Fruit fly (Drosophila melanogaster) whole organism, embryonic: ENCODE data around the gene CG32639.

ENCODE experiments used
- ATbp ChIP-seq: fragments of 200-800 bp; sonication (Bioruptor generic); optimal IDR thresholded peaks from 2 replicates; lab custom pipeline; 2017; ENCODE audit warnings: missing biosample characterization, mild to moderate bottlenecking, missing genetic modification characterization, missing genetic modification reagents
- Awh ChIP-seq: fragments of 200-800 bp; sonication (Bioruptor generic); IDR thresholded peaks from 2 replicates; pipeline ENCODE4, ENCODE4 v1.3.6; 2022; ENCODE audit warnings: missing biosample characterization, missing genetic modification characterization
- Bgb ChIP-seq: fragments of 200-800 bp; sonication (Bioruptor generic); IDR thresholded peaks from 2 replicates; pipeline ENCODE4 v1.3.6; 2022; ENCODE audit warnings: missing biosample characterization, missing genetic modification characterization; ENCODE audit not compliant: partially characterized antibody
- CG10274 ChIP-seq: fragments of 200-800 bp; sonication (Bioruptor generic); optimal IDR thresholded peaks from 3 replicates; lab custom pipeline; 2017; ENCODE audit warnings: missing biosample characterization, mild to moderate bottlenecking, missing genetic modification characterization
- CG14441 ChIP-seq: fragments of 200-800 bp; sonication (Bioruptor generic); IDR thresholded peaks from 2 replicates; pipeline ENCODE4 v1.3.6; 2022; ENCODE audit warnings: missing biosample characterization, missing genetic modification characterization
- CG14710 ChIP-seq: fragments of 200-800 bp; sonication (Bioruptor generic); optimal IDR thresholded peaks from 3 replicates; lab custom pipeline; 2019; ENCODE audit warnings: missing biosample characterization, mild to moderate bottlenecking, missing genetic modification characterization, moderate library complexity
- CG14860 ChIP-seq: fragments of 200-800 bp; sonication (Bioruptor generic); IDR thresholded peaks from 3 replicates; pipeline ENCODE4 v1.3.6; 2022; ENCODE audit warnings: missing biosample characterization, missing genetic modification characterization; ENCODE audit not compliant: partially characterized antibody
- CG18764 ChIP-seq: fragments of 200-800 bp; sonication (Bioruptor generic); optimal IDR thresholded peaks from 3 replicates; lab custom pipeline; 2016; ENCODE audit warnings: missing biosample characterization, missing genetic modification characterization
- CG2129 ChIP-seq: fragments of 200-800 bp; sonication (Bioruptor generic); IDR thresholded peaks from 2 replicates; pipeline ENCODE4 v1.3.6; 2022; ENCODE audit warnings: missing biosample characterization, missing genetic modification characterization; ENCODE audit not compliant: partially characterized antibody
- CG30020 ChIP-seq: fragments of 200-800 bp; optimal IDR thresholded peaks from 2 replicates; lab custom pipeline; 2019; ENCODE audit warnings: missing biosample characterization, mild to moderate bottlenecking, missing genetic modification characterization, moderate library complexity
- CG32532 ChIP-seq: fragments of 200-800 bp; sonication (Bioruptor generic); IDR thresholded peaks from 2 replicates; pipeline ENCODE4 v1.3.6; 2022; ENCODE audit warnings: missing biosample characterization, missing genetic modification characterization
- CG3847 ChIP-seq: fragments of 200-800 bp; sonication (Bioruptor generic); IDR thresholded peaks from 2 replicates; pipeline ENCODE4 v1.3.6; 2022; ENCODE audit warnings: missing biosample characterization, missing genetic modification characterization
- CG4282 ChIP-seq: fragments of 200-800 bp; sonication (Bioruptor generic); optimal IDR thresholded peaks from 2 replicates; lab custom pipeline; 2016; ENCODE audit warnings: missing biosample characterization, missing genetic modification characterization
- CG4617 ChIP-seq: fragments of 200-800 bp; sonication (Bioruptor generic); optimal IDR thresholded peaks from 3 replicates; lab custom pipeline; 2016; ENCODE audit warnings: missing biosample characterization, missing genetic modification characterization, borderline replicate concordance
- CG4707 ChIP-seq: fragments of 200-800 bp; sonication (Bioruptor generic); optimal IDR thresholded peaks from 2 replicates; lab custom pipeline; 2018; ENCODE audit warnings: missing biosample characterization, mild to moderate bottlenecking, missing genetic modification characterization, moderate library complexity
- CG6683 ChIP-seq: fragments of 200-800 bp; sonication (Bioruptor generic); optimal IDR thresholded peaks from 2 replicates; lab custom pipeline; 2017; ENCODE audit warnings: missing biosample characterization, mild to moderate bottlenecking, missing genetic modification characterization, missing genetic modification reagents
- CG9932 ChIP-seq: fragments of 200-800 bp; sonication (Bioruptor generic); IDR thresholded peaks from 2 replicates; pipeline ENCODE4 v1.3.6; 2022; ENCODE audit warnings: missing biosample characterization, missing genetic modification characterization
- Dll ChIP-seq: fragments of 200-800 bp; sonication (Bioruptor generic); IDR thresholded peaks from 4 replicates; pipeline ENCODE4 v1.3.6; 2022; ENCODE audit warnings: missing biosample characterization, missing genetic modification characterization; ENCODE audit not compliant: partially characterized antibody
- Doc3 ChIP-seq: fragments of 200-800 bp; sonication (Bioruptor generic); IDR thresholded peaks from 3 replicates; pipeline ENCODE4 v1.3.6; 2022; ENCODE audit warnings: missing biosample characterization, missing genetic modification characterization; ENCODE audit not compliant: partially characterized antibody
- Dp ChIP-seq: fragments of 200-800 bp; sonication (Bioruptor generic); optimal IDR thresholded peaks from 2 replicates; lab custom pipeline; 2018; ENCODE audit warnings: missing biosample characterization, mild to moderate bottlenecking, missing genetic modification characterization, moderate library complexity
- Dref ChIP-seq: fragments of 200-800 bp; sonication (Bioruptor generic); IDR thresholded peaks from 2 replicates; pipeline ENCODE4 v1.3.6; 2022; ENCODE audit warnings: missing biosample characterization, missing genetic modification characterization
- MBD-R2 ChIP-seq: fragments of 200-800 bp; sonication (Bioruptor generic); IDR thresholded peaks from 2 replicates; pipeline ENCODE4 v1.3.6; 2022; ENCODE audit warnings: missing biosample characterization, missing genetic modification characterization
- Scr ChIP-seq: fragments of 200-800 bp; sonication (Bioruptor generic); IDR thresholded peaks from 2 replicates; pipeline ENCODE4 v1.3.6; 2022; ENCODE audit warnings: missing biosample characterization, missing genetic modification characterization; ENCODE audit not compliant: partially characterized antibody
- Sox102F ChIP-seq: fragments of 200-800 bp; sonication (Bioruptor generic); optimal IDR thresholded peaks from 2 replicates; lab custom pipeline; 2018; ENCODE audit warnings: missing biosample characterization, mild to moderate bottlenecking, missing genetic modification characterization, moderate library complexity
- Ssrp ChIP-seq: fragments of 200-800 bp; sonication (Bioruptor generic); optimal IDR thresholded peaks from 2 replicates; lab custom pipeline; 2018; ENCODE audit warnings: missing biosample characterization, mild to moderate bottlenecking, missing genetic modification characterization, moderate library complexity
- amos ChIP-seq: fragments of 200-800 bp; sonication (Bioruptor generic); IDR thresholded peaks from 2 replicates; pipeline ENCODE4 v1.3.6; 2022; ENCODE audit warnings: missing biosample characterization, missing genetic modification characterization; ENCODE audit not compliant: partially characterized antibody
- ara ChIP-seq: fragments of 200-800 bp; sonication (Bioruptor generic); IDR thresholded peaks from 2 replicates; pipeline ENCODE4 v1.3.6; 2022; ENCODE audit warnings: missing biosample characterization, missing genetic modification characterization
- az2 ChIP-seq: fragments of 200-800 bp; sonication (Bioruptor generic); optimal IDR thresholded peaks from 3 replicates; lab custom pipeline; 2016; ENCODE audit warnings: missing biosample characterization, missing genetic modification characterization
- bsh ChIP-seq, 2 experiments: fragments of 200-800 bp; sonication (Bioruptor generic); optimal IDR thresholded peaks; 2 replicates each; lab custom pipeline; 2017 to 2018; ENCODE audit warnings: mild to moderate bottlenecking in 2 of 2, missing biosample characterization in 2 of 2, missing genetic modification characterization in 2 of 2, moderate library complexity in 1 of 2
- cad ChIP-seq: fragments of >200 bp; optimal IDR thresholded peaks from 2 replicates; lab custom pipeline; 2017; ENCODE audit warnings: missing biosample characterization, missing genetic modification characterization
- chinmo ChIP-seq: fragments of 200-800 bp; sonication (Bioruptor generic); IDR thresholded peaks from 4 replicates; pipeline ENCODE4 v1.3.6; 2022; ENCODE audit warnings: missing biosample characterization, missing genetic modification characterization; ENCODE audit not compliant: partially characterized antibody
- dmrt11E ChIP-seq: fragments of 200-800 bp; sonication (Bioruptor generic); optimal IDR thresholded peaks from 3 replicates; lab custom pipeline; 2018; ENCODE audit warnings: missing biosample characterization, mild to moderate bottlenecking, missing genetic modification characterization, moderate library complexity
- fru ChIP-seq: fragments of >200 bp; optimal IDR thresholded peaks from 2 replicates; lab custom pipeline; 2017
- gfzf ChIP-seq: fragments of 200-800 bp; sonication (Bioruptor generic); optimal IDR thresholded peaks from 2 replicates; lab custom pipeline; 2016; ENCODE audit warnings: missing biosample characterization, mild to moderate bottlenecking, missing genetic modification characterization, moderate library complexity
- hb ChIP-seq: fragments of 200-800 bp; sonication (Bioruptor generic); IDR thresholded peaks from 3 replicates; pipeline ENCODE4 v1.3.6; 2022; ENCODE audit warnings: missing biosample characterization, missing genetic modification characterization; ENCODE audit not compliant: partially characterized antibody
- hbn ChIP-seq: fragments of 200-800 bp; sonication (Bioruptor generic); IDR thresholded peaks from 2 replicates; pipeline ENCODE4 v1.3.6; 2022; ENCODE audit warnings: missing biosample characterization, missing genetic modification characterization; ENCODE audit not compliant: partially characterized antibody
- lov ChIP-seq, 2 experiments: fragments of 200-800 bp in 1 of 2; fragments of >200 bp in 1 of 2; sonication (Bioruptor generic) in 1 of 2; IDR thresholded peaks in 1 of 2; optimal IDR thresholded peaks in 1 of 2; 2 replicates in 1 of 2; 3 replicates in 1 of 2; pipeline versions ENCODE4 v1.3.6 to Lab custom; 2017 to 2022; ENCODE audit warnings: missing biosample characterization in 1 of 2, missing genetic modification characterization in 1 of 2
- nerfin-2 ChIP-seq: fragments of 200-800 bp; sonication (Bioruptor generic); IDR thresholded peaks from 2 replicates; pipeline ENCODE4 v1.3.6; 2022; ENCODE audit warnings: missing biosample characterization, missing genetic modification characterization; ENCODE audit not compliant: partially characterized antibody
- nmo ChIP-seq: fragments of 200-800 bp; sonication (Bioruptor generic); optimal IDR thresholded peaks from 2 replicates; lab custom pipeline; 2018; ENCODE audit warnings: missing biosample characterization, mild to moderate bottlenecking, missing genetic modification characterization, moderate library complexity
- nom ChIP-seq: fragments of 200-800 bp; sonication (Bioruptor generic); optimal IDR thresholded peaks from 2 replicates; lab custom pipeline; 2017; ENCODE audit warnings: missing biosample characterization, missing genetic modification characterization, mild to moderate bottlenecking, moderate library complexity, missing genetic modification reagents
- onecut ChIP-seq: fragments of 200-800 bp; sonication (Bioruptor generic); IDR thresholded peaks from 2 replicates; pipeline ENCODE4 v1.3.6; 2022; ENCODE audit warnings: missing biosample characterization, missing genetic modification characterization
- pb ChIP-seq: fragments of 200-800 bp; sonication (Bioruptor generic); optimal IDR thresholded peaks from 3 replicates; lab custom pipeline; 2016; ENCODE audit warnings: missing biosample characterization, missing genetic modification characterization
- pum ChIP-seq: fragments of 200-800 bp; sonication (Bioruptor generic); optimal IDR thresholded peaks from 2 replicates; lab custom pipeline; 2016; ENCODE audit warnings: missing biosample characterization, missing genetic modification characterization
- scrt ChIP-seq: fragments of 200-800 bp; sonication (Bioruptor generic); optimal IDR thresholded peaks from 2 replicates; lab custom pipeline; 2018; ENCODE audit warnings: missing biosample characterization, mild to moderate bottlenecking, missing genetic modification characterization, moderate library complexity
- slbo ChIP-seq: fragments of 200-800 bp; sonication (Bioruptor generic); IDR thresholded peaks from 2 replicates; pipeline ENCODE4 v1.3.6; 2022; ENCODE audit warnings: missing biosample characterization, missing genetic modification characterization

Gene CG32639

DNA sequence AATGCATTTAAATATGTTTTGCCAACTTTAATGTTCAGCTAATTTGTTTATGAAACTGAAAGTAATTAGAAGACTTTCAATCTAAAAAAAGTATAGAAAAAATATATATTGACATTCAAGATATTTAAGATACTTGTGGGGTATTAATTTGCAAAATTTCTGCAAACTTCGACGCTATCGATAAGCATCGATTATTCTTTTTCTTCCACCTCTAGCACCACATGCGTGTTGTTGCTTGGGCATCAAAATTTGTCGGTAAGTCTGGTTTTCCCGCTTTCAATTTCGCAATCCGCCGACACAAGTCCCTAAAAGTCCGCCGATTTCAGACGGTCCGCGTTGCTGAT is 24.3 kb downstream of the CG32639 start, which contains the start of gene REG (continued):
- TF ChIP-seq slbo (GFP tag; lab: Robert Waterston, UW) (peak; percentile 7; the same call in 1 of the 2 replicates), Ssrp (tag; lab: Kevin White, UChicago) (no peak), CG4282 (no peak), CG2129 (GFP tag; lab: Robert Waterston, UW) (no peak), scrt (GFP tag; lab: Kevin White, UChicago) (no peak), Dll (GFP tag; lab: Robert Waterston, UW) (0 out of 4 replicates have a peak, but pooled peaks have one; percentile 59), nmo (GFP tag; lab: Kevin White, UChicago) (no peak), az2 (GFP tag; lab: Kevin White, UChicago) (no peak), CG18764 (GFP tag; lab: Kevin White, UChicago) (no peak), MBD-R2 (peak; percentile 49; the same call in 1 of the 2 replicates), gfzf (GFP tag; lab: Kevin White, UChicago) (no peak), pb (GFP tag; lab: Kevin White, UChicago) (no peak), dmrt11E (tag; lab: Kevin White, UChicago) (no peak), CG10274 (no peak)

DNA sequence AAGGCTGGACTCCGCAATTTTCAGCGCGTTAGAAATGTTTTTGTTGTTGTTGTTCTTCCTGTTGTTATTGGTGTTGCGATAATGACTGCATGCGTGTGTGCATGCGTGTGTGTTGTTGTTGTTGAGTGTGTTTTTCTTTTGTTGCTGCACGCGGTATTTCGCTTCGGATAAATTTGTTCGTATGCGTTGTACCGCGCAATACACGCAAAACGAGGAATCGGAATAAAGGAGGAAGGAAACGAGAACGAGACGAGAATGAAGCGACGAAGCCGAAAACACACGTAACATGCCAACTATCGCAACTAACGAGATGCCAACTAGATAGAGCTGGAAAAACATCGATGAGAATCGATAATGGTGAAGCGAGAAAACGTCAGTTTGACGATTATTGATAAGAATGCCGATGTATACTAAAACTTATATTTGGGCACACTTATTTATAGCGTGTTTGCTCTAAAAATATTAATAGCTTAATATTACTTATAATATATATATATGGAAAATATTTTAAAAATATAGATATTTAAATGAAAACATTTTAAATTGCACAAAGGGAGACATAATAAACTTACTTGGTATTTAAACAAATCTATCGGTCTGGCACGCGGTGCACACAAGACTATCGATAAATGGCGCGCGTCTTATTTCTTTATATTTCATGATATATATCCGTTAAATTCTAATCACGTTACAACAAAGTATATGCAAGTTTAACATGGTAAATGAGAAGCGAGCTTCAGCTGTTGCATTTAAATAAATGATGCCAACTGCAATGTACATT is 24.8 kb downstream of the CG32639 start, which contains the start of gene sno:
Gene sno (minus strand): TSS at position 318 of the 781 bp plus-strand sequence.
- peak; percentile 72; the same call in 2 of the 3 replicates for TF ChIP-seq hb (GFP tag; lab: Robert Waterston, UW)
- TF ChIP-seq pum (GFP tag; lab: Kevin White, UChicago): no peak
- TF ChIP-seq Dp (GFP tag; lab: Kevin White, UChicago): peak; percentile 64
- TF ChIP-seq ATbp (GFP tag; lab: Kevin White, UChicago): no peak
- TF ChIP-seq Sox102F (GFP tag; lab: Kevin White, UChicago): no peak
- no peak for TF ChIP-seq CG14441 (GFP tag; lab: Robert Waterston, UW)
- peak; percentile 85 for TF ChIP-seq chinmo (GFP tag; lab: Robert Waterston, UW)
- peak; percentile 22; the same call in 1 of the 2 replicates for TF ChIP-seq CG3847 (GFP tag; lab: Robert Waterston, UW)
- peak; percentile 64 for TF ChIP-seq hbn (GFP tag; lab: Robert Waterston, UW)
- peak in 1 of 2 experiments; percentile 3 for TF ChIP-seq bsh (GFP tag; optimal IDR thresholded peaks at IDR 0.05; lab: Kevin White, UChicago)
- TF ChIP-seq Scr (GFP tag; lab: Robert Waterston, UW): peak; percentile 87
- no peak for TF ChIP-seq Awh (GFP tag; lab: Robert Waterston, UW)
- TF ChIP-seq CG9932 (GFP tag; lab: Robert Waterston, UW): peak; percentile 52
- peak; percentile 81 for TF ChIP-seq Dref (GFP tag; lab: Robert Waterston, UW)
- TF ChIP-seq ara (GFP tag; lab: Robert Waterston, UW): no peak
- TF ChIP-seq Doc3: peak; percentile 73; the same call in 2 of the 3 replicates
- TF ChIP-seq CG4617 (GFP tag; lab: Kevin White, UChicago): peak; percentile 56
- TF ChIP-seq CG4707 (GFP tag; lab: Kevin White, UChicago): no peak
- peak; percentile 89 for TF ChIP-seq amos
- no peak for TF ChIP-seq CG6683
- peak; percentile 90 for TF ChIP-seq Bgb (GFP tag; lab: Robert Waterston, UW)
- no peak for TF ChIP-seq cad (GFP tag; lab: Kevin White, UChicago)
- TF ChIP-seq nom: no peak
- TF ChIP-seq Ssrp (tag; lab: Kevin White, UChicago): no peak
- peak; percentile 25; the same call in 1 of the 2 replicates for TF ChIP-seq CG32532 (GFP tag; lab: Robert Waterston, UW)
- peak; percentile 70 for TF ChIP-seq nerfin-2
- TF ChIP-seq CG30020: peak; percentile 23
- 0 out of 2 replicates have a peak, but pooled peaks have one; percentile 5 for TF ChIP-seq onecut (GFP tag; lab: Robert Waterston, UW)
- peak; percentile 82 for TF ChIP-seq CG14860 (GFP tag; lab: Robert Waterston, UW)
- TF ChIP-seq lov (optimal IDR thresholded peaks at IDR 0.05; lab: Kevin White, UChicago): no peak
- no peak for TF ChIP-seq lov (GFP tag; IDR thresholded peaks at IDR 0.05; lab: Robert Waterston, UW)
- peak; percentile 11 for TF ChIP-seq CG14710 (tag; lab: Kevin White, UChicago)
- TF ChIP-seq fru: no peak
